Worm (Caenorhabditis elegans) whole organism, young adult: ENCODE results near the gene dpy-17.

ENCODE experiments used
- F37B4.10 ChIP-seq: fragments of 200-800 bp; sonication (Bioruptor generic); IDR thresholded peaks from 2 replicates; pipeline ENCODE4 v1.3.6; 2022; ENCODE audit warnings: missing genetic modification characterization, missing compliant biosample characterization
- F57A8.1 ChIP-seq: fragments of 200-800 bp; sonication (Bioruptor generic); optimal IDR thresholded peaks from 2 replicates; lab custom pipeline; 2018; ENCODE audit warnings: mild to moderate bottlenecking, missing genetic modification characterization, moderate library complexity, missing compliant biosample characterization
- Y53F4B.3 ChIP-seq: fragments of 200-800 bp; sonication (Bioruptor generic); IDR thresholded peaks from 2 replicates; pipeline ENCODE4 v1.3.6; 2022; ENCODE audit warnings: missing genetic modification reagents, missing genetic modification characterization, missing compliant biosample characterization
- akir-1 ChIP-seq: fragments of 200-800 bp; sonication (Bioruptor generic); optimal IDR thresholded peaks from 2 replicates; lab custom pipeline; 2018; ENCODE audit warnings: mild to moderate bottlenecking, missing genetic modification characterization, moderate library complexity, missing compliant biosample characterization
- ama-1 ChIP-seq, 3 experiments: fragments of 150-350 bp in 1 of 3; sonication (generic microtip) in 2 of 3; optimal IDR thresholded peaks; 2 replicates each; lab custom pipeline; 2014 to 2018; ENCODE audit warnings: missing biosample characterization in 2 of 3, missing genetic modification characterization in 2 of 3, missing genetic modification reagents in 2 of 3
- attf-3 ChIP-seq: fragments of 200-800 bp; sonication (Bioruptor generic); conservative IDR thresholded peaks from 2 replicates; pipeline ENCODE4 v1.3.6; 2022; ENCODE audit warnings: missing genetic modification reagents, missing genetic modification characterization, missing compliant biosample characterization
- ceh-58 ChIP-seq: fragments of 200-800 bp; sonication (Bioruptor generic); IDR thresholded peaks from 2 replicates; pipeline ENCODE4 v1.3.6; 2022; ENCODE audit warnings: missing genetic modification characterization, missing compliant biosample characterization
- efl-1 ChIP-seq: fragments of 150-350 bp; optimal IDR thresholded peaks from 2 replicates; lab custom pipeline; 2014; ENCODE audit warnings: missing biosample characterization, missing genetic modification reagents, missing genetic modification characterization
- lag-1 ChIP-seq: fragments of 200-800 bp; sonication (Bioruptor generic); IDR thresholded peaks from 2 replicates; pipeline ENCODE4 v1.3.6; 2022; ENCODE audit warnings: missing genetic modification reagents, missing genetic modification characterization, missing compliant biosample characterization
- lin-35 ChIP-seq, 3 experiments: fragments of 150-350 bp in 2 of 3; sonication (generic microtip) in 1 of 3; optimal IDR thresholded peaks; 2 replicates each; lab custom pipeline; 2014 to 2018; ENCODE audit warnings: missing biosample characterization in 3 of 3, missing genetic modification characterization in 3 of 3, missing genetic modification reagents in 3 of 3
- madf-6 ChIP-seq: fragments of 200-800 bp; sonication (Bioruptor generic); IDR thresholded peaks from 2 replicates; pipeline ENCODE4 v1.3.6; 2022; ENCODE audit warnings: missing genetic modification reagents, missing genetic modification characterization, missing compliant biosample characterization
- nhr-90 ChIP-seq: sonication (generic microtip); optimal IDR thresholded peaks from 2 replicates; lab custom pipeline; 2016; ENCODE audit warnings: missing genotype, mild to moderate bottlenecking, missing genetic modification characterization, missing compliant biosample characterization
- unc-62 ChIP-seq: fragments of 150-350 bp; optimal IDR thresholded peaks from 2 replicates; lab custom pipeline; 2014; ENCODE audit warnings: missing biosample characterization, missing genetic modification reagents, missing genetic modification characterization

ce11 chrIII:5137099-5137498, 30.0 kb downstream of the dpy-17 start:
- no peak for TF ChIP-seq efl-1 (GFP tag; lab: Kevin White, UChicago)
- TF ChIP-seq F37B4.10 (GFP tag; lab: Robert Waterston, UW) = no peak
- TF ChIP-seq F57A8.1 (GFP tag; lab: Kevin White, UChicago) = no peak
- no peak for TF ChIP-seq lin-35 (GFP tag; optimal IDR thresholded peaks at IDR 0.05; lab: Kevin White, UChicago)
- no peak for TF ChIP-seq Y53F4B.3
- no peak for TF ChIP-seq attf-3
- TF ChIP-seq unc-62 (GFP tag; lab: Kevin White, UChicago) = no peak
- no peak for TF ChIP-seq madf-6 (GFP tag; lab: Robert Waterston, UW)
- no peak for TF ChIP-seq ama-1 (optimal IDR thresholded peaks at IDR 0.05; lab: Kevin White, UChicago)
- peak in 1 of 2 experiments; percentile 35 for TF ChIP-seq ama-1 (GFP tag; optimal IDR thresholded peaks at IDR 0.05; lab: Kevin White, UChicago)
- TF ChIP-seq nhr-90 (tag; lab: Kevin White, UChicago) = no peak
- TF ChIP-seq akir-1 (GFP tag; lab: Kevin White, UChicago) = no peak
- TF ChIP-seq lag-1 (GFP tag; lab: Robert Waterston, UW) = no peak
- TF ChIP-seq ceh-58 (GFP tag; lab: Robert Waterston, UW) = no peak
